Fruit fly (Drosophila melanogaster): Measurements from ENCODE around the gene wor.

DNA sequence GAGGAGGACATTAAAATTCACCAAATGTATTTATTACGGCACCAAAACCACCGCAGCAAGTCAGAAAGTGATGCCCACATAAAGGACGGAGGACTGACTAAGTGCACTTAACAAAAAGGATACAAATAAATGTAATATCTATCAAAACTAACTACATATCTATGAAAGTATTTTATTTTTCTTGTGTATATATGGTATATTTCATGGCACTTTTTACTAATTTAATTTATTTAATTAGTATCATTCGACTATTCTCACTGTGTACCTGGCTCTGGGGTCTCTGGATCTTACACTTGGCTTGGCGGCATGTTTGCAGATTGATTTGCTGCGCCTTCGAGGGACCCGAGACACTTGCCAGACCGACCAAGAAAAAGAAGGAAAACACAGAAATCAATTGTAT lies 11.3 kb downstream of the wor start:
- peak; percentile 52 for TF ChIP-seq CG8319 (GFP tag; optimal IDR thresholded peaks at IDR 0.05)
- TF ChIP-seq Gug (GFP tag; IDR thresholded peaks at IDR 0.05): no peak
- TF ChIP-seq Lpt (GFP tag; optimal IDR thresholded peaks at IDR 0.05): no peak
- TF ChIP-seq Eip75B (GFP tag; optimal IDR thresholded peaks at IDR 0.05): peak; percentile 73
- peak; percentile 73 for TF ChIP-seq acj6 (GFP tag; optimal IDR thresholded peaks at IDR 0.05)
- no peak for TF ChIP-seq CG16779 (tag; optimal IDR thresholded peaks at IDR 0.05)
- peak; percentile 59 for TF ChIP-seq Eip93F (GFP tag; optimal IDR thresholded peaks at IDR 0.05)
- TF ChIP-seq vri (GFP tag; optimal IDR thresholded peaks at IDR 0.05): peak; percentile 82
- peak; percentile 76 for TF ChIP-seq Sox14 (GFP tag; optimal IDR thresholded peaks at IDR 0.05)

All from whole organism, prepupa.